Fruit fly (Drosophila melanogaster) whole organism, embryonic: ENCODE data around the gene MtnD.

Experiments
- Abd-B ChIP-seq: fragments of 200-800 bp; sonication (Bioruptor generic); optimal IDR thresholded peaks from 2 replicates; lab custom pipeline; 2018; ENCODE audit warnings: missing biosample characterization, mild to moderate bottlenecking, missing genetic modification characterization, moderate library complexity
- Adf1 ChIP-seq: fragments of 200-800 bp; sonication (Bioruptor generic); IDR thresholded peaks from 2 replicates; pipeline ENCODE4 v1.3.6; 2022; ENCODE audit warnings: missing biosample characterization, missing genetic modification characterization
- Awh ChIP-seq: fragments of 200-800 bp; sonication (Bioruptor generic); IDR thresholded peaks from 2 replicates; pipeline ENCODE4, ENCODE4 v1.3.6; 2022; ENCODE audit warnings: missing biosample characterization, missing genetic modification characterization
- CG10366 ChIP-seq: fragments of 200-800 bp; sonication (Bioruptor generic); IDR thresholded peaks from 2 replicates; pipeline ENCODE4 v1.3.6; 2022; ENCODE audit warnings: missing biosample characterization, missing genetic modification characterization
- CG10979 ChIP-seq: fragments of 200-800 bp; sonication (Bioruptor generic); optimal IDR thresholded peaks from 2 replicates; lab custom pipeline; 2018; ENCODE audit warnings: missing biosample characterization, mild to moderate bottlenecking, missing genetic modification characterization, moderate library complexity
- CG11456 ChIP-seq: fragments of 200-800 bp; sonication (Bioruptor generic); IDR thresholded peaks from 3 replicates; pipeline ENCODE4 v1.3.6; 2022; ENCODE audit warnings: missing biosample characterization, missing genetic modification characterization
- CG14710 ChIP-seq: fragments of 200-800 bp; sonication (Bioruptor generic); optimal IDR thresholded peaks from 3 replicates; lab custom pipeline; 2019; ENCODE audit warnings: missing biosample characterization, mild to moderate bottlenecking, missing genetic modification characterization, moderate library complexity
- CG15479 ChIP-seq: fragments of 200-800 bp; sonication (Bioruptor generic); optimal IDR thresholded peaks from 3 replicates; lab custom pipeline; 2019; ENCODE audit warnings: missing biosample characterization, mild to moderate bottlenecking, missing genetic modification characterization, moderate library complexity
- CG15696 ChIP-seq: fragments of 200-800 bp; sonication (Bioruptor generic); optimal IDR thresholded peaks from 2 replicates; lab custom pipeline; 2019; ENCODE audit warnings: missing biosample characterization, mild to moderate bottlenecking, missing genetic modification characterization, moderate library complexity
- CG1603 ChIP-seq: fragments of 200-800 bp; sonication (Bioruptor generic); optimal IDR thresholded peaks from 2 replicates; lab custom pipeline; 2019; ENCODE audit warnings: missing biosample characterization, mild to moderate bottlenecking, missing genetic modification characterization, moderate library complexity
- CG16863 ChIP-seq: fragments of 200-800 bp; sonication (Bioruptor generic); optimal IDR thresholded peaks from 3 replicates; lab custom pipeline; 2016; ENCODE audit warnings: missing biosample characterization, missing genetic modification characterization
- CG17186 ChIP-seq: fragments of 200-800 bp; sonication (Bioruptor generic); optimal IDR thresholded peaks from 3 replicates; lab custom pipeline; 2017; ENCODE audit warnings: missing biosample characterization, missing genetic modification reagents, missing genetic modification characterization
- CG17912 ChIP-seq: fragments of 200-800 bp; sonication (Bioruptor generic); optimal IDR thresholded peaks from 2 replicates; lab custom pipeline; 2018; ENCODE audit warnings: missing biosample characterization, mild to moderate bottlenecking, missing genetic modification characterization
- CG2120 ChIP-seq: fragments of 200-800 bp; sonication (Bioruptor generic); optimal IDR thresholded peaks from 3 replicates; lab custom pipeline; 2016; ENCODE audit warnings: missing biosample characterization, missing genetic modification characterization
- CG31441 ChIP-seq: fragments of 200-800 bp; sonication (Bioruptor generic); IDR thresholded peaks from 2 replicates; pipeline ENCODE4 v1.3.6; 2022; ENCODE audit warnings: missing biosample characterization, missing genetic modification characterization
- CG5953 ChIP-seq: fragments of 200-800 bp; sonication (Bioruptor generic); IDR thresholded peaks from 2 replicates; pipeline ENCODE4 v1.3.6; 2022; ENCODE audit warnings: missing biosample characterization, missing genetic modification characterization
- CG7839 ChIP-seq: fragments of 200-800 bp; sonication (Bioruptor generic); optimal IDR thresholded peaks from 3 replicates; lab custom pipeline; 2018; ENCODE audit warnings: missing biosample characterization, mild to moderate bottlenecking, missing genetic modification characterization, moderate library complexity
- CG7987 ChIP-seq: fragments of 200-800 bp; sonication (Bioruptor generic); optimal IDR thresholded peaks from 2 replicates; lab custom pipeline; 2018; ENCODE audit warnings: missing biosample characterization, mild to moderate bottlenecking, missing genetic modification characterization, moderate library complexity
- CG8924 ChIP-seq: fragments of 200-800 bp; optimal IDR thresholded peaks from 3 replicates; lab custom pipeline; 2019; ENCODE audit warnings: missing biosample characterization, mild to moderate bottlenecking, missing genetic modification characterization, moderate library complexity
- CG9215 ChIP-seq: fragments of 200-800 bp; sonication (Bioruptor generic); IDR thresholded peaks from 2 replicates; pipeline ENCODE4 v1.3.6; 2022; ENCODE audit warnings: missing biosample characterization, missing genetic modification characterization
- D ChIP-seq, 2 experiments: fragments of 200-800 bp in 1 of 2; fragments of >200 bp in 1 of 2; sonication (Bioruptor generic) in 1 of 2; optimal IDR thresholded peaks; 2 replicates in 1 of 2; 3 replicates in 1 of 2; lab custom pipeline; 2017; ENCODE audit warnings: mild to moderate bottlenecking in 1 of 2, missing biosample characterization in 1 of 2, missing genetic modification characterization in 1 of 2, missing genetic modification reagents in 1 of 2
- Dbx ChIP-seq: fragments of 200-800 bp; sonication (Bioruptor generic); IDR thresholded peaks from 3 replicates; pipeline ENCODE4 v1.3.6; 2022; ENCODE audit warnings: missing biosample characterization, missing genetic modification characterization
- Dip2 ChIP-seq: fragments of 200-800 bp; sonication (Bioruptor generic); IDR thresholded peaks from 2 replicates; pipeline ENCODE4 v1.3.6; 2022; ENCODE audit warnings: missing biosample characterization, missing genetic modification characterization
- Eip74EF ChIP-seq, 2 experiments: fragments of 200-800 bp in 1 of 2; fragments of >200 bp in 1 of 2; sonication (Bioruptor generic) in 1 of 2; optimal IDR thresholded peaks; 2 replicates each; lab custom pipeline; 2017 to 2019; ENCODE audit warnings: missing biosample characterization in 2 of 2, missing genetic modification characterization in 2 of 2, mild to moderate bottlenecking in 1 of 2, moderate library complexity in 1 of 2
- Hr39 ChIP-seq: fragments of >200 bp; optimal IDR thresholded peaks from 2 replicates; lab custom pipeline; 2017
- NFAT ChIP-seq: fragments of 200-800 bp; sonication (Bioruptor generic); IDR thresholded peaks from 2 replicates; pipeline ENCODE4 v1.3.6; 2022; ENCODE audit warnings: missing biosample characterization, missing genetic modification characterization
- Oaz ChIP-seq: fragments of 200-800 bp; sonication (Bioruptor generic); IDR thresholded peaks from 2 replicates; pipeline ENCODE4 v1.3.6; 2022; ENCODE audit warnings: missing biosample characterization, missing genetic modification characterization
- Rx ChIP-seq: fragments of 200-800 bp; sonication (Bioruptor generic); IDR thresholded peaks from 2 replicates; pipeline ENCODE4 v1.3.6; 2022; ENCODE audit warnings: missing biosample characterization, missing genetic modification characterization
- YL-1 ChIP-seq: fragments of 200-800 bp; sonication (Bioruptor generic); optimal IDR thresholded peaks from 3 replicates; lab custom pipeline; 2017; ENCODE audit warnings: missing biosample characterization, mild to moderate bottlenecking, missing genetic modification characterization
- al ChIP-seq: fragments of 200-800 bp; sonication (Bioruptor generic); IDR thresholded peaks from 2 replicates; pipeline ENCODE4 v1.3.6; 2022; ENCODE audit warnings: missing biosample characterization, missing genetic modification characterization
- ash1 ChIP-seq: fragments of 200-800 bp; sonication (Bioruptor generic); optimal IDR thresholded peaks from 2 replicates; lab custom pipeline; 2018; ENCODE audit warnings: missing biosample characterization, mild to moderate bottlenecking, missing genetic modification characterization
- az2 ChIP-seq: fragments of 200-800 bp; sonication (Bioruptor generic); optimal IDR thresholded peaks from 3 replicates; lab custom pipeline; 2016; ENCODE audit warnings: missing biosample characterization, missing genetic modification characterization
- bab2 ChIP-seq: fragments of 200-800 bp; sonication (Bioruptor generic); optimal IDR thresholded peaks from 2 replicates; lab custom pipeline; 2016; ENCODE audit warnings: missing biosample characterization, missing genetic modification characterization
- bigmax ChIP-seq: fragments of 200-800 bp; sonication (Bioruptor generic); optimal IDR thresholded peaks from 2 replicates; lab custom pipeline; 2018; ENCODE audit warnings: missing biosample characterization, mild to moderate bottlenecking, missing genetic modification characterization
- bowl ChIP-seq: fragments of 200-800 bp; sonication (Bioruptor generic); IDR thresholded peaks from 2 replicates; pipeline ENCODE4 v1.3.6; 2022; ENCODE audit warnings: missing biosample characterization, missing genetic modification characterization
- chm ChIP-seq: fragments of 200-800 bp; sonication (Bioruptor generic); IDR thresholded peaks from 2 replicates; pipeline ENCODE4 v1.3.6; 2022; ENCODE audit warnings: missing biosample characterization, missing genetic modification characterization
- en ChIP-seq: fragments of 200-800 bp; sonication (Bioruptor generic); optimal IDR thresholded peaks from 2 replicates; lab custom pipeline; 2016; ENCODE audit warnings: missing biosample characterization, missing genetic modification characterization
- gcm ChIP-seq: fragments of 200-800 bp; sonication (Bioruptor generic); optimal IDR thresholded peaks from 2 replicates; lab custom pipeline; 2019; ENCODE audit warnings: missing biosample characterization, mild to moderate bottlenecking, missing genetic modification characterization, moderate library complexity
- gsb-n ChIP-seq: fragments of 200-800 bp; sonication (Bioruptor generic); optimal IDR thresholded peaks from 3 replicates; lab custom pipeline; 2018; ENCODE audit warnings: missing biosample characterization, mild to moderate bottlenecking, missing genetic modification characterization
- her ChIP-seq: fragments of 200-800 bp; sonication (Bioruptor generic); optimal IDR thresholded peaks from 2 replicates; lab custom pipeline; 2016; ENCODE audit warnings: missing biosample characterization, missing genetic modification characterization
- nerfin-2 ChIP-seq: fragments of 200-800 bp; sonication (Bioruptor generic); IDR thresholded peaks from 2 replicates; pipeline ENCODE4 v1.3.6; 2022; ENCODE audit warnings: missing biosample characterization, missing genetic modification characterization; ENCODE audit not compliant: partially characterized antibody
- odd ChIP-seq: fragments of 200-800 bp; sonication (Bioruptor generic); optimal IDR thresholded peaks from 2 replicates; lab custom pipeline; 2017; ENCODE audit warnings: missing biosample characterization, mild to moderate bottlenecking, missing genetic modification characterization
- pan ChIP-seq, 4 experiments: fragments of >200 bp in 3 of 4; fragments of 200-800 bp in 1 of 4; sonication (Bioruptor generic) in 1 of 4; optimal IDR thresholded peaks in 3 of 4; IDR thresholded peaks in 1 of 4; 2 replicates each; pipeline versions ENCODE4 v1.3.6 to Lab custom; 2017 to 2022; ENCODE audit warnings: missing biosample characterization in 2 of 4, missing genetic modification characterization in 2 of 4, mixed read lengths in 1 of 4
- pho ChIP-seq: fragments of 200-800 bp; sonication (Bioruptor generic); optimal IDR thresholded peaks from 2 replicates; lab custom pipeline; 2016; ENCODE audit warnings: missing biosample characterization, missing genetic modification characterization
- sc ChIP-seq, 3 experiments: fragments of >200 bp in 2 of 3; fragments of 200-800 bp in 1 of 3; sonication (Bioruptor generic) in 1 of 3; optimal IDR thresholded peaks; 2 replicates in 2 of 3; 3 replicates in 1 of 3; lab custom pipeline; 2017; ENCODE audit warnings: mild to moderate bottlenecking in 1 of 3, missing biosample characterization in 1 of 3, missing genetic modification characterization in 1 of 3, missing genetic modification reagents in 1 of 3
- sens-2 ChIP-seq: fragments of 200-800 bp; sonication (Bioruptor generic); IDR thresholded peaks from 2 replicates; pipeline ENCODE4 v1.3.6; 2022; ENCODE audit warnings: missing biosample characterization, missing genetic modification characterization
- tx ChIP-seq: fragments of 200-800 bp; sonication (Bioruptor generic); optimal IDR thresholded peaks from 2 replicates; lab custom pipeline; 2016; ENCODE audit warnings: missing biosample characterization, missing genetic modification characterization

Gene MtnD

dm6 chr3R:20550632-20551486, 16.1 kb downstream of the MtnD start:
- peak; percentile 92 for TF ChIP-seq YL-1
- TF ChIP-seq CG17186 (GFP tag; lab: Kevin White, UChicago): peak; percentile 72
- peak; percentile 81 for TF ChIP-seq gcm
- peak; percentile 51; the same call in 1 of the 2 replicates for TF ChIP-seq sens-2 (GFP tag; lab: Robert Waterston, UW)
- peak; percentile 92 for TF ChIP-seq nerfin-2
- peak; percentile 92 for TF ChIP-seq ash1 (GFP tag; lab: Kevin White, UChicago)
- no peak for TF ChIP-seq CG10366 (GFP tag; lab: Robert Waterston, UW)
- no peak for TF ChIP-seq Abd-B
- no peak for TF ChIP-seq bowl (GFP tag; lab: Robert Waterston, UW)
- no peak for TF ChIP-seq CG9215 (GFP tag; lab: Robert Waterston, UW)
- TF ChIP-seq CG16863 (GFP tag; lab: Kevin White, UChicago): peak; percentile 61
- peak; percentile 58 for TF ChIP-seq bab2 (GFP tag; lab: Kevin White, UChicago)
- TF ChIP-seq CG7839 (tag; lab: Kevin White, UChicago): peak; percentile 39
- peak; percentile 32 for TF ChIP-seq her
- TF ChIP-seq CG11456: peak; percentile 52; the same call in 2 of the 3 replicates
- peak; percentile 87 for TF ChIP-seq odd (GFP tag; lab: Kevin White, UChicago)
- TF ChIP-seq CG15696: peak; percentile 91
- no peak for TF ChIP-seq CG10979 (tag; lab: Kevin White, UChicago)
- TF ChIP-seq CG8924 (tag; lab: Kevin White, UChicago): peak; percentile 81
- TF ChIP-seq Eip74EF (GFP tag; optimal IDR thresholded peaks at IDR 0.05; lab: Kevin White, UChicago): peak in 1 of 2 experiments; percentile 67
- no peak for TF ChIP-seq sc (optimal IDR thresholded peaks at IDR 0.05; lab: Kevin White, UChicago)
- peak; percentile 57 for TF ChIP-seq sc (GFP tag; optimal IDR thresholded peaks at IDR 0.05; lab: Kevin White, UChicago)
- TF ChIP-seq gsb-n: peak; percentile 63
- TF ChIP-seq Dip2 (GFP tag; lab: Robert Waterston, UW): no peak
- TF ChIP-seq CG7987: peak; percentile 98
- TF ChIP-seq CG1603 (tag; lab: Kevin White, UChicago): peak; percentile 70
- TF ChIP-seq NFAT (GFP tag; lab: Robert Waterston, UW): peak; percentile 11; the same call in 1 of the 2 replicates
- no peak for TF ChIP-seq Rx (GFP tag; lab: Robert Waterston, UW)
- peak; percentile 49; the same call in 2 of the 3 replicates for TF ChIP-seq Dbx (GFP tag; lab: Robert Waterston, UW)
- TF ChIP-seq en: peak; percentile 3
- peak; percentile 49 for TF ChIP-seq bigmax (GFP tag; lab: Kevin White, UChicago)
- no peak for TF ChIP-seq D (optimal IDR thresholded peaks at IDR 0.05; lab: Kevin White, UChicago)
- peak; percentile 50 for TF ChIP-seq D (GFP tag; optimal IDR thresholded peaks at IDR 0.05; lab: Kevin White, UChicago)
- no peak for TF ChIP-seq pan (optimal IDR thresholded peaks at IDR 0.05; lab: Kevin White, UChicago)
- peak in 1 of 2 experiments; percentile 28 for TF ChIP-seq pan (GFP tag; optimal IDR thresholded peaks at IDR 0.05 in 1 of 2, IDR thresholded peaks at IDR 0.05 in 1 of 2)
- peak; percentile 85 for TF ChIP-seq chm (GFP tag; lab: Robert Waterston, UW)
- no peak for TF ChIP-seq pho (GFP tag; lab: Kevin White, UChicago)
- peak; percentile 57 for TF ChIP-seq CG5953 (GFP tag; lab: Robert Waterston, UW)
- TF ChIP-seq Oaz (GFP tag; lab: Robert Waterston, UW): no peak
- TF ChIP-seq CG14710 (tag; lab: Kevin White, UChicago): peak; percentile 28
- peak; percentile 79 for TF ChIP-seq Awh (GFP tag; lab: Robert Waterston, UW)
- peak; percentile 33; the same call in 1 of the 2 replicates for TF ChIP-seq Adf1 (GFP tag; lab: Robert Waterston, UW)
- peak; percentile 94 for TF ChIP-seq CG17912 (GFP tag; lab: Kevin White, UChicago)
- no peak for TF ChIP-seq al (GFP tag; lab: Robert Waterston, UW)
- peak; percentile 95 for TF ChIP-seq CG15479 (GFP tag; lab: Kevin White, UChicago)
- no peak for TF ChIP-seq az2 (GFP tag; lab: Kevin White, UChicago)
- no peak; the same call in 1 of the 2 replicates for TF ChIP-seq CG31441
- TF ChIP-seq CG2120 (GFP tag; lab: Kevin White, UChicago): no peak
- no peak for TF ChIP-seq tx (GFP tag; lab: Kevin White, UChicago)
- no peak for TF ChIP-seq Hr39 (lab: Kevin White, UChicago)
